Fruit fly (Drosophila melanogaster): ENCODE measurements around the gene Meltrin.

The Meltrin gene

DNA sequence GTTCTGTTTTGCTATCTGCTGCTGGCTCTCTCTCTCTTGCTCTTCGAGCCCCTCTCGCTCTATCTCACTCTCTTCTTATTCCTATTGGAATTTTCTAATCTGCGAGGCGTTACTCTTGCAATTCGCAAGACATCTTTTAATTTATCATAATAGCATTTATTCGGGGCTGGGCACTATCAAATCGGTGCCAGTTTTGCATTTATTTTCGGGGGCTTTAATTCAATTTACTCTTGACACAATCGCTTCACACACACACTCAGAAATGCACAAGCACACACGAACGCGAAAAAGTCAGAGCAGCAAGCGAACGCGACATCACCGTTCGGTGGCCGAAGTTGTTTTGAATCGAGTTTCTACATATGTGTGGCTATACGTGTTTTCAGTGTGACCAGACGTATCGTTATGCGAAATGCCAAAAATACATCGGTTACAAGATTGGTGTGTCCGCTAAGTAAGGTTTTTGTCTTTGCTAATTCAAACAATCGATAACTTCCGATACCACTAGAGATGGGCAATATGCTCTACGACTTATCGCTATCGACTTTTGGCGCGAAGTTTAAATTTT is at the start of gene Meltrin (continued):
- peak; percentile 35 for TF ChIP-seq kah (GFP tag; optimal IDR thresholded peaks at IDR 0.05)
- no peak for TF ChIP-seq sna (GFP tag; IDR thresholded peaks at IDR 0.05; ENCODE audit: partially characterized antibody)
- no peak for TF ChIP-seq prd (optimal IDR thresholded peaks at IDR 0.05)
- TF ChIP-seq prd (GFP tag; IDR thresholded peaks at IDR 0.05) = no peak
- peak; percentile 60 for TF ChIP-seq Nf-YB (GFP tag; optimal IDR thresholded peaks at IDR 0.05)
- TF ChIP-seq z (GFP tag; IDR thresholded peaks at IDR 0.05) = no peak
- TF ChIP-seq CG30403 (GFP tag; optimal IDR thresholded peaks at IDR 0.05) = peak; percentile 6
- no peak for TF ChIP-seq CG11093 (GFP tag; IDR thresholded peaks at IDR 0.05)
- no peak for TF ChIP-seq CG32772 (GFP tag; IDR thresholded peaks at IDR 0.05)
- peak; percentile 39 to 56 for TF ChIP-seq bsh (GFP tag; optimal IDR thresholded peaks at IDR 0.05)
- TF ChIP-seq bbx (GFP tag; IDR thresholded peaks at IDR 0.05; ENCODE audit: partially characterized antibody) = no peak
- no peak for TF ChIP-seq Poxn (GFP tag; IDR thresholded peaks at IDR 0.05)
- TF ChIP-seq bab2 (GFP tag; optimal IDR thresholded peaks at IDR 0.05) = peak; percentile 3
- TF ChIP-seq Bteb2 (GFP tag; optimal IDR thresholded peaks at IDR 0.05) = peak; percentile 33
- TF ChIP-seq run (tag; optimal IDR thresholded peaks at IDR 0.05) = peak; percentile 42
- no peak for TF ChIP-seq Ets65A (GFP tag)
- no peak for TF ChIP-seq Mrtf (GFP tag; IDR thresholded peaks at IDR 0.05)
- no peak for TF ChIP-seq fd96Cb (tag; optimal IDR thresholded peaks at IDR 0.05)
- TF ChIP-seq Trl (optimal IDR thresholded peaks at IDR 0.05) = peak; percentile 66 to 90
- TF ChIP-seq Trl (GFP tag; optimal IDR thresholded peaks at IDR 0.05) = peak; percentile 57
- peak; percentile 97 for TF ChIP-seq CG9797 (GFP tag; optimal IDR thresholded peaks at IDR 0.05)
- TF ChIP-seq CG2875 (GFP tag; optimal IDR thresholded peaks at IDR 0.05) = peak; percentile 37
- peak; percentile 61 for TF ChIP-seq lbe (GFP tag; optimal IDR thresholded peaks at IDR 0.05)
- peak; percentile 44 for TF ChIP-seq phol (tag; optimal IDR thresholded peaks at IDR 0.05)
- no peak for TF ChIP-seq CG8359 (GFP tag; optimal IDR thresholded peaks at IDR 0.05; ENCODE audit: borderline replicate concordance)
- peak; percentile 29 for TF ChIP-seq CG4328 (GFP tag; optimal IDR thresholded peaks at IDR 0.05)
- TF ChIP-seq CG12769 (tag; optimal IDR thresholded peaks at IDR 0.05) = peak; percentile 70
- TF ChIP-seq Dad (GFP tag; optimal IDR thresholded peaks at IDR 0.05) = peak; percentile 36
- no peak for TF ChIP-seq jigr1 (GFP tag; IDR thresholded peaks at IDR 0.05)
- no peak for TF ChIP-seq danr (GFP tag; IDR thresholded peaks at IDR 0.05)
- TF ChIP-seq CG11723 (GFP tag; optimal IDR thresholded peaks at IDR 0.05) = peak; percentile 36
- TF ChIP-seq CG7987 (GFP tag; optimal IDR thresholded peaks at IDR 0.05) = peak; percentile 73
- TF ChIP-seq CG18599 (GFP tag; optimal IDR thresholded peaks at IDR 0.05) = peak; percentile 30
- no peak for TF ChIP-seq H15 (GFP tag; IDR thresholded peaks at IDR 0.05)
- peak; percentile 61 for TF ChIP-seq stwl (tag; optimal IDR thresholded peaks at IDR 0.05)
- no peak for TF ChIP-seq CkIIα-i1 (GFP tag; IDR thresholded peaks at IDR 0.05)
- no peak for TF ChIP-seq tgo (GFP tag; IDR thresholded peaks at IDR 0.05)
- TF ChIP-seq sens (GFP tag) = peak; percentile 86
- peak; percentile 28 for TF ChIP-seq eyg (GFP tag; optimal IDR thresholded peaks at IDR 0.05)
- no peak for TF ChIP-seq Adf1 (GFP tag; IDR thresholded peaks at IDR 0.05)
- TF ChIP-seq CG10959 (GFP tag; IDR thresholded peaks at IDR 0.05) = no peak
- no peak for TF ChIP-seq CG10321 (GFP tag; IDR thresholded peaks at IDR 0.05)
- no peak for TF ChIP-seq emc (GFP tag; optimal IDR thresholded peaks at IDR 0.05)
- TF ChIP-seq YL-1 (GFP tag; optimal IDR thresholded peaks at IDR 0.05) = peak; percentile 71
- peak; percentile 95 for TF ChIP-seq Sry-δ (GFP tag; optimal IDR thresholded peaks at IDR 0.05)
- TF ChIP-seq slou (GFP tag; optimal IDR thresholded peaks at IDR 0.05) = peak; percentile 29
- peak; percentile 62 for TF ChIP-seq oc (tag; optimal IDR thresholded peaks at IDR 0.05)
- no peak for TF ChIP-seq otp (GFP tag; IDR thresholded peaks at IDR 0.05)
- TF ChIP-seq CG6765 (GFP tag; optimal IDR thresholded peaks at IDR 0.05) = peak; percentile 4
- TF ChIP-seq seq (GFP tag; IDR thresholded peaks at IDR 0.05) = no peak
- TF ChIP-seq sob (GFP tag; IDR thresholded peaks at IDR 0.05) = no peak
- peak; percentile 74 for TF ChIP-seq abd-A (tag; optimal IDR thresholded peaks at IDR 0.05)

Data from whole organism, embryonic.